Worm (Caenorhabditis elegans): ENCODE results near the gene ttr-5.

The ttr-5 gene

ce11 chrIII:9331084-9331564, 1.0 kb downstream of the ttr-5 start, which contains the start of gene ufc-1:
Gene ufc-1 (plus strand): TSS chrIII:9331514.
- TF ChIP-seq med-1 (GFP tag; optimal IDR thresholded peaks at IDR 0.05; ENCODE audit: insufficient read depth) (no peak), klf-2 (GFP tag; conservative IDR thresholded peaks at IDR 0.05) (no peak), cog-1 (tag; optimal IDR thresholded peaks at IDR 0.05) (no peak), flt-1 (GFP tag; IDR thresholded peaks at IDR 0.05) (no peak), tab-1 (GFP tag; IDR thresholded peaks at IDR 0.05) (no peak), ztf-23 (GFP tag; IDR thresholded peaks at IDR 0.05) (no peak), ztf-29 (GFP tag; IDR thresholded peaks at IDR 0.05) (no peak), ref-1 (GFP tag; conservative IDR thresholded peaks at IDR 0.05) (no peak)

- TF ChIP-seq T22C8.4 (GFP tag; IDR thresholded peaks at IDR 0.05) (no peak), ztf-23 (GFP tag; IDR thresholded peaks at IDR 0.05) (no peak), med-1 (GFP tag; optimal IDR thresholded peaks at IDR 0.05; ENCODE audit: insufficient read depth) (no peak), klf-2 (GFP tag; conservative IDR thresholded peaks at IDR 0.05) (no peak), ztf-29 (GFP tag; IDR thresholded peaks at IDR 0.05) (no peak), ref-1 (GFP tag; conservative IDR thresholded peaks at IDR 0.05) (no peak), cog-1 (tag; optimal IDR thresholded peaks at IDR 0.05) (no peak), flt-1 (GFP tag; IDR thresholded peaks at IDR 0.05) (no peak), tab-1 (GFP tag; IDR thresholded peaks at IDR 0.05) (no peak)
Measured at ce11 chrIII:9334174-9334573, 4.1 kb downstream of the ttr-5 start, which contains the start of gene elo-4. Gene elo-4 (minus strand): TSS chrIII:9334274.

ce11 chrIII:9335076-9335475, 5.0 kb downstream of the ttr-5 start:
- TF ChIP-seq med-1 (GFP tag; optimal IDR thresholded peaks at IDR 0.05; ENCODE audit: insufficient read depth) (no peak), tab-1 (GFP tag; IDR thresholded peaks at IDR 0.05) (no peak), T22C8.4 (GFP tag; IDR thresholded peaks at IDR 0.05) (no peak), cog-1 (tag; optimal IDR thresholded peaks at IDR 0.05) (no peak), ztf-23 (GFP tag; IDR thresholded peaks at IDR 0.05) (no peak), ref-1 (GFP tag; conservative IDR thresholded peaks at IDR 0.05) (no peak), klf-2 (GFP tag; conservative IDR thresholded peaks at IDR 0.05) (no peak), flt-1 (GFP tag; IDR thresholded peaks at IDR 0.05) (no peak)

- no peak for TF ChIP-seq cog-1 (tag; optimal IDR thresholded peaks at IDR 0.05)
- no peak for TF ChIP-seq flt-1 (GFP tag; IDR thresholded peaks at IDR 0.05)
- TF ChIP-seq tab-1 (GFP tag; IDR thresholded peaks at IDR 0.05), result no peak
- no peak for TF ChIP-seq ztf-29 (GFP tag; IDR thresholded peaks at IDR 0.05)
Measured at ce11 chrIII:9336807-9337206, 6.7 kb downstream of the ttr-5 start.

ce11 chrIII:9337968-9338367, 7.9 kb downstream of the ttr-5 start:
- TF ChIP-seq flt-1 (GFP tag; IDR thresholded peaks at IDR 0.05) (no peak), cog-1 (tag; optimal IDR thresholded peaks at IDR 0.05) (no peak), ztf-29 (GFP tag; IDR thresholded peaks at IDR 0.05) (no peak), T22C8.4 (GFP tag; IDR thresholded peaks at IDR 0.05) (no peak), tab-1 (GFP tag; IDR thresholded peaks at IDR 0.05) (no peak), klf-2 (GFP tag; conservative IDR thresholded peaks at IDR 0.05) (no peak), ztf-23 (GFP tag; IDR thresholded peaks at IDR 0.05) (no peak), med-1 (GFP tag; optimal IDR thresholded peaks at IDR 0.05; ENCODE audit: insufficient read depth) (no peak), ref-1 (GFP tag; conservative IDR thresholded peaks at IDR 0.05) (no peak)

ce11 chrIII:9340025-9340424, 9.9 kb downstream of the ttr-5 start:
- TF ChIP-seq klf-2 (GFP tag; conservative IDR thresholded peaks at IDR 0.05), result no peak
- no peak for TF ChIP-seq flt-1 (GFP tag; IDR thresholded peaks at IDR 0.05)
- no peak for TF ChIP-seq tab-1 (GFP tag; IDR thresholded peaks at IDR 0.05)
- no peak for TF ChIP-seq med-1 (GFP tag; optimal IDR thresholded peaks at IDR 0.05; ENCODE audit: insufficient read depth)
- no peak for TF ChIP-seq cog-1 (tag; optimal IDR thresholded peaks at IDR 0.05)
- no peak for TF ChIP-seq T22C8.4 (GFP tag; IDR thresholded peaks at IDR 0.05)
- no peak for TF ChIP-seq ztf-29 (GFP tag; IDR thresholded peaks at IDR 0.05)
- TF ChIP-seq ztf-23 (GFP tag; IDR thresholded peaks at IDR 0.05), result no peak
- no peak for TF ChIP-seq ref-1 (GFP tag; conservative IDR thresholded peaks at IDR 0.05)

ce11 chrIII:9344347-9344746, 14.2 kb downstream of the ttr-5 start, which contains the start of gene emb-9:
Gene emb-9 (minus strand): TSS chrIII:9344447.
- no peak for TF ChIP-seq T22C8.4 (GFP tag; IDR thresholded peaks at IDR 0.05)
- no peak for TF ChIP-seq tab-1 (GFP tag; IDR thresholded peaks at IDR 0.05)
- no peak for TF ChIP-seq klf-2 (GFP tag; conservative IDR thresholded peaks at IDR 0.05)
- TF ChIP-seq flt-1 (GFP tag; IDR thresholded peaks at IDR 0.05), result no peak
- TF ChIP-seq ref-1 (GFP tag; conservative IDR thresholded peaks at IDR 0.05), result no peak
- TF ChIP-seq ztf-29 (GFP tag; IDR thresholded peaks at IDR 0.05), result no peak
- TF ChIP-seq ztf-23 (GFP tag; IDR thresholded peaks at IDR 0.05), result no peak
- no peak for TF ChIP-seq med-1 (GFP tag; optimal IDR thresholded peaks at IDR 0.05; ENCODE audit: insufficient read depth)
- no peak for TF ChIP-seq cog-1 (tag; optimal IDR thresholded peaks at IDR 0.05)

- TF ChIP-seq cog-1 (tag; optimal IDR thresholded peaks at IDR 0.05), result no peak
- TF ChIP-seq flt-1 (GFP tag; IDR thresholded peaks at IDR 0.05), result no peak
- TF ChIP-seq klf-2 (GFP tag; conservative IDR thresholded peaks at IDR 0.05), result no peak
- TF ChIP-seq ref-1 (GFP tag; conservative IDR thresholded peaks at IDR 0.05), result no peak
- TF ChIP-seq ztf-23 (GFP tag; IDR thresholded peaks at IDR 0.05), result no peak
- TF ChIP-seq ztf-29 (GFP tag; IDR thresholded peaks at IDR 0.05), result no peak
- no peak for TF ChIP-seq med-1 (GFP tag; optimal IDR thresholded peaks at IDR 0.05; ENCODE audit: insufficient read depth)
- TF ChIP-seq tab-1 (GFP tag; IDR thresholded peaks at IDR 0.05), result no peak
- TF ChIP-seq T22C8.4 (GFP tag; IDR thresholded peaks at IDR 0.05), result no peak
Measured at ce11 chrIII:9346114-9346513, 16.0 kb downstream of the ttr-5 start.

ce11 chrIII:9346722-9347121, 16.6 kb downstream of the ttr-5 start:
- TF ChIP-seq tab-1 (GFP tag; IDR thresholded peaks at IDR 0.05) (no peak), ztf-23 (GFP tag; IDR thresholded peaks at IDR 0.05) (0 out of 2 replicates have a peak, but pooled peaks have one; percentile 14), flt-1 (GFP tag; IDR thresholded peaks at IDR 0.05) (no peak)

- TF ChIP-seq ztf-29 (GFP tag; IDR thresholded peaks at IDR 0.05), result no peak
- no peak for TF ChIP-seq ref-1 (GFP tag; conservative IDR thresholded peaks at IDR 0.05)
- no peak for TF ChIP-seq flt-1 (GFP tag; IDR thresholded peaks at IDR 0.05)
- TF ChIP-seq tab-1 (GFP tag; IDR thresholded peaks at IDR 0.05), result no peak
- TF ChIP-seq T22C8.4 (GFP tag; IDR thresholded peaks at IDR 0.05), result no peak
- no peak for TF ChIP-seq ztf-23 (GFP tag; IDR thresholded peaks at IDR 0.05)
- no peak for TF ChIP-seq cog-1 (tag; optimal IDR thresholded peaks at IDR 0.05)
- TF ChIP-seq klf-2 (GFP tag; conservative IDR thresholded peaks at IDR 0.05), result no peak
- TF ChIP-seq med-1 (GFP tag; optimal IDR thresholded peaks at IDR 0.05; ENCODE audit: insufficient read depth), result no peak
Measured at ce11 chrIII:9353814-9354213, 23.7 kb downstream of the ttr-5 start.
